Worm (Caenorhabditis elegans) whole organism, early embryonic: ENCODE data around the gene R12C12.9.

Source experiments
- B0310.2 ChIP-seq: sonication (generic microtip); optimal IDR thresholded peaks from 2 replicates; lab custom pipeline; 2016; ENCODE audit warnings: mild to moderate bottlenecking, missing genetic modification characterization, missing compliant biosample characterization
- F13C5.2 ChIP-seq: sonication (generic microtip); optimal IDR thresholded peaks from 2 replicates; lab custom pipeline; 2017; ENCODE audit warnings: mild to moderate bottlenecking, missing genetic modification characterization, inconsistent platforms, missing compliant biosample characterization
- aly-1 ChIP-seq: sonication (generic microtip); optimal IDR thresholded peaks from 2 replicates; lab custom pipeline; 2016; ENCODE audit warnings: missing genetic modification characterization, missing compliant biosample characterization
- ceh-13 ChIP-seq: fragments of 200-800 bp; sonication (Bioruptor generic); optimal IDR thresholded peaks from 2 replicates; lab custom pipeline; 2018; ENCODE audit warnings: mild to moderate bottlenecking, missing genetic modification characterization, missing compliant biosample characterization
- ceh-36 ChIP-seq: sonication (generic microtip); optimal IDR thresholded peaks from 2 replicates; lab custom pipeline; 2016; ENCODE audit warnings: missing genetic modification characterization, inconsistent platforms, missing compliant biosample characterization
- ets-7 ChIP-seq: sonication (generic microtip); optimal IDR thresholded peaks from 2 replicates; lab custom pipeline; 2016; ENCODE audit warnings: missing genotype, missing genetic modification characterization, missing compliant biosample characterization
- flt-1 ChIP-seq: fragments of 200-800 bp; sonication (Bioruptor generic); IDR thresholded peaks from 2 replicates; pipeline ENCODE4 v1.3.6; 2022; ENCODE audit warnings: missing genetic modification characterization, missing compliant biosample characterization
- hmbx-1 ChIP-seq: sonication (generic microtip); optimal IDR thresholded peaks from 2 replicates; lab custom pipeline; 2016; ENCODE audit warnings: mild to moderate bottlenecking, missing genetic modification characterization, missing compliant biosample characterization
- hmg-4 ChIP-seq: fragments of 200-800 bp; sonication (Bioruptor generic); optimal IDR thresholded peaks from 2 replicates; lab custom pipeline; 2018; ENCODE audit warnings: mild to moderate bottlenecking, missing genetic modification characterization, missing compliant biosample characterization
- hnd-1 ChIP-seq: sonication (generic microtip); optimal IDR thresholded peaks from 2 replicates; lab custom pipeline; 2016; ENCODE audit warnings: missing genetic modification characterization, missing compliant biosample characterization
- pes-1 ChIP-seq: fragments of 200-800 bp; sonication (Bioruptor generic); IDR thresholded peaks from 2 replicates; pipeline ENCODE4 v1.3.6; 2022; ENCODE audit warnings: missing genetic modification reagents, missing genetic modification characterization, missing compliant biosample characterization
- scrt-1 ChIP-seq: fragments of 200-800 bp; sonication (Bioruptor generic); IDR thresholded peaks from 2 replicates; pipeline ENCODE4 v1.3.6; 2022; ENCODE audit warnings: missing genetic modification characterization, missing compliant biosample characterization
- sea-1 ChIP-seq: fragments of 200-800 bp; sonication (Bioruptor generic); conservative IDR thresholded peaks from 2 replicates; pipeline ENCODE4 v1.3.6; 2022; ENCODE audit warnings: missing genetic modification characterization, missing compliant biosample characterization
- tbx-11 ChIP-seq: fragments of 200-800 bp; sonication (Bioruptor generic); IDR thresholded peaks from 2 replicates; pipeline ENCODE4 v1.3.6; 2022; ENCODE audit warnings: missing genetic modification characterization, missing compliant biosample characterization
- tbx-37 ChIP-seq: fragments of 200-800 bp; sonication (Bioruptor generic); conservative IDR thresholded peaks from 2 replicates; pipeline ENCODE4 v1.3.6; 2022; ENCODE audit warnings: missing genetic modification reagents, missing genetic modification characterization, missing compliant biosample characterization
- tra-4 ChIP-seq: sonication (generic microtip); optimal IDR thresholded peaks from 2 replicates; lab custom pipeline; 2017; ENCODE audit warnings: missing genetic modification characterization, missing compliant biosample characterization

R12C12.9 gene

DNA sequence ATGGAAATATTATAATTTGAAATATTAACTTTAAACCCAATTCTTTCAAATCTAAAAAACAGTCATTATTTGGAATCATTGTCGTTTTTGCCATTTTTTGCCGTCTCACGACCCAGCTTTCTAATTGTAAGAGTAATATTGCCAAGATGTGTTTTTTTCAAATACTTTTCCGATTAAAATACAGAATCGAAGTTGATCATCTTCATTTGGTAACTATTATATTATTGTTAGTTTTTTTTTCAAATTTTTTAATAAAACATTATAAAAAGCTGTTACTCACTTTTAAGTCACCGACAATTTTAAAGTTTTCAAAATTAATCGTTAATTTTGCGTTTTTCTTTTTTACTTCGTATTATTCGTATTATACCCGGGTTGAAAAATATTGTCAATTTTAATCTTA lies 27.5 kb downstream of the R12C12.9 start, which contains the start of gene ins-5:
Gene ins-5, plus strand, starts transcription at position 301 of the 400 bp plus-strand sequence.
- TF ChIP-seq scrt-1 (GFP tag; lab: Robert Waterston, UW) (no peak), ceh-13 (GFP tag; lab: Kevin White, UChicago) (no peak), hmg-4 (GFP tag; lab: Kevin White, UChicago) (no peak), tbx-37 (no peak)

DNA sequence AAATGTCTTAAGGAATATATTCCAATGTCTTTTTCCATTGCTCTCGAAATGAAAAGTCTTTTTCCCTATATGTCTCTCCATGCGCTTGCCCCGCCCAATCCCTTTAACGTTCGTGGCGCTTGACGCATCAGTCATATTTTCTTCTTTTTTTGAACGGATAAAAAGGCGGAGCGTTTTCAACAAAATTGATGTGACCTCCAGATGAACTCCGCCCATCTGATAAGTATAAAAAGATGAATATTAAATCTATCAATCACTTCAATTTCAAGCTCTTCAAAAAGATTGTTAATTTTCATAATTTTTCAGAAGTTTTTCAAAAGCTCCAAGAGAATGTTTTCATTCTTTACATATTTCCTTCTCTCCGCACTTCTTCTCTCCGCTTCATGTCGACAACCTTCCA lies 28.7 kb downstream of the R12C12.9 start, which contains the start of gene ins-4:
Gene ins-4, plus strand, starts transcription at position 301 of the 400 bp plus-strand sequence.
- TF ChIP-seq tbx-11: no peak
- no peak for TF ChIP-seq ceh-36
- no peak for TF ChIP-seq sea-1 (GFP tag; lab: Robert Waterston, UW)

DNA sequence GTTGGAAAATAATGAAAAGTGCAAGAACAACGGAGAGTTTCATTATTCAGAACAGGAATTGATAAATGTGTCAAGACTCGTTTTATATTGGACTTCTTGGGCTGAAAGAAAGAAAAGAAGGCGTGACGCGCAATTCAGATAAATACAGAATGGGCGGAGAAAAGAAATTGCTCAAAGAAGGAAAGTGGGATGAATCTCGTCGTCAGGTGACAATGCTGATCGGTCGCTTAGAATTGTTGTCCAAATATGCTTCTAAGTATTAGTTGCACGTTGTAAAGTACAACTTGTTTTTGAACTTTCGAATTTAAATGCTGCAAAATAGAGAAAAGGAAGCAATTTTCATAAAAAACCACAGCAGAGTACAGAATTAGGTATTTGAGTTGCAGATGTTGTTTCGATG lies 34.1 kb downstream of the R12C12.9 start, which contains the start of gene ins-3:
Gene ins-3, minus strand, starts transcription at position 101 of the 400 bp plus-strand sequence.
- TF ChIP-seq ceh-13 (GFP tag; lab: Kevin White, UChicago) (no peak), tbx-37 (no peak), ets-7 (tag; lab: Kevin White, UChicago) (no peak), scrt-1 (GFP tag; lab: Robert Waterston, UW) (no peak), flt-1 (no peak), tra-4 (tag; lab: Kevin White, UChicago) (no peak)

DNA sequence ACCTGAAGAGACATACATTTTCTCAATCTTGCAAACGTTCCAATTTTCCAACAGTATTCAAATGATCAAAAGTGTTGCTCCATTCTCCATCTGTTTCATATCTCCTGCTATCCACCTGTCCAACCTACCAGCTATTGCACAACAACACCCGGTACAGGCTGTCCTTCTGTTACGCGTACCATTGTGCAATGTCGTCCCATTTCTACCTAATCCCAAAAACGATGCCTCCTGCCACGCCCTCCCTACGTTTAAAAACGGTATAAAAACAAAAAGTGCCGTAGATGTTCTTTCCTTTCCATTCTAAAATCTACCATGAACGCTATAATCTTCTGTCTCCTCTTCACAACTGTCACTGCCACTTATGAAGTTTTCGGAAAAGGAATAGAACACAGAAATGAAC lies 36.6 kb downstream of the R12C12.9 start, which contains the start of gene ins-2:
Gene ins-2, plus strand, starts transcription at position 301 of the 400 bp plus-strand sequence.
- no peak for TF ChIP-seq aly-1 (tag; lab: Kevin White, UChicago)
- no peak for TF ChIP-seq ceh-13 (GFP tag; lab: Kevin White, UChicago)
- TF ChIP-seq tbx-11: no peak
- no peak for TF ChIP-seq hmg-4 (GFP tag; lab: Kevin White, UChicago)
- no peak for TF ChIP-seq B0310.2
- TF ChIP-seq hmbx-1 (tag; lab: Kevin White, UChicago): no peak
- no peak for TF ChIP-seq F13C5.2 (tag; lab: Kevin White, UChicago)
- no peak for TF ChIP-seq pes-1 (GFP tag; lab: Robert Waterston, UW)
- no peak for TF ChIP-seq flt-1
- TF ChIP-seq hnd-1 (tag; lab: Kevin White, UChicago): no peak
- no peak for TF ChIP-seq tbx-37
- no peak for TF ChIP-seq tra-4 (tag; lab: Kevin White, UChicago)
- no peak for TF ChIP-seq ets-7 (tag; lab: Kevin White, UChicago)
- no peak for TF ChIP-seq scrt-1 (GFP tag; lab: Robert Waterston, UW)
- TF ChIP-seq ceh-36: no peak
- TF ChIP-seq sea-1 (GFP tag; lab: Robert Waterston, UW): no peak

DNA sequence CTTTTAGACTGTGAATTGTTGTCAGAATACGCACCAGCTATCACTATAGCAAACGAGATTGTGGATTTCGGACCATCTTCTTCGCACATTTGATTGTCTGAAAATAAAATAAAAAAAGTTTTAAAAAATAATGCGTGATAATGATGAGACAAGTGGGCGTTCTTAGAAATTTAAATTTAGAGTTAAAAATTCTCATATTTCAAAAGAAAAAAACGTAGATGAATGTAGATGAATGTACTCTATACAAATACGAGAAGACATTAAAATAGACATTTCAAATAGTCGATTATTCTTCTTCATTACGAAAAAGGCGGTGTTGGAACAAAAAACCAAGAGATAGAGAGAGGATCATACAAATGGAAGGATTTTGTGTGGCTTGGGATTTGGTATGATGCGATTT lies 49.9 kb downstream of the R12C12.9 start, which contains the start of gene B0034.5:
Gene B0034.5, minus strand, starts transcription at position 101 of the 400 bp plus-strand sequence.
- TF ChIP-seq tbx-37 (no peak), hnd-1 (tag; lab: Kevin White, UChicago) (no peak)
